Fruit fly (Drosophila melanogaster) Kc167 (cell line): ENCODE data around the gene CtsF.

Experiments
- Sin3A ChIP-seq: fragments of >200 bp; optimal IDR thresholded peaks from 2 replicates; lab custom pipeline; 2018; ENCODE audit warnings: missing external identifiers
- ttk ChIP-seq: sonication (Bioruptor generic); optimal IDR thresholded peaks from 2 replicates; lab custom pipeline; 2017; ENCODE audit warnings: missing external identifiers

DNA sequence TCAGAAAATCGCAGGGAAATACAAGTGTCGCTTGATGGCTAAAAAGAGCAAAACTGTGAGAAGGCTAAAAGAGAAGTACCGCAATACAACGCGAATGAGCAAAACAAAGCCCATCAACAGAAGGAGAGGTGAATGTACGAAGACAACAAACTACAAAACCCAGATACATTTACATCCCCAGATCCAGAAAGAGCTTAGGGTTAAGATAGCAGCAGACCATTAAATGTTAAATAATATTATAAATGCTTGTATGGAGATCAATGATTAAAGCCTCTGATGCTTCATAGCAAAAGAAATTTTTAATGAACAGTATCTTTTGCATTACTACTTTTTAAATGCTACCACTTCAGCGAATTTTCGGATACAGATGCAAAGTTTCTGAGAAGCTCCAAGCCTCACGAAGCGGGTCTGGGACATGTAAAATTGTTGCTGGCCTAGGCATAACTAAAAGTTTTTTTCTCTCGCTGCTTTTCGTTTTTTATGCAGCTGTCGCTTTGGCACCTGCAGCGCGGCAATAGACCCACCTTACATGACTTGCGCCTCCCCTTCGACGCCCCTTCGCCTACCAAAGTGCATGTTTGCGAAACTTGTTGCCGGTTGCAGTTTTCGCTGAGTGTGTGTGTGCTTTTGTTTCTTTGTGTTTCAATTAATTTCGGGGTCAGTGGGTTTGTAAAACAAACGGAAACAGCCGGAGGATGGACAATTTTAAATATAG lies 46.1 kb downstream of the CtsF start:
- TF ChIP-seq Sin3A (lab: Kevin White, UChicago) (no peak), ttk (lab: Kevin White, UChicago) (no peak)
